Worm (Caenorhabditis elegans) whole organism, late embryonic: ENCODE data around the gene T14G12.6.

Source experiments
- K02D7.2 ChIP-seq: sonication (generic microtip); optimal IDR thresholded peaks from 2 replicates; lab custom pipeline; 2017; ENCODE audit warnings: mild to moderate bottlenecking, missing genetic modification characterization, missing compliant biosample characterization
- K09A11.1 ChIP-seq: sonication (generic microtip); optimal IDR thresholded peaks from 2 replicates; lab custom pipeline; 2017; ENCODE audit warnings: antibody characterized with exemption, mild to moderate bottlenecking, missing genetic modification characterization, missing compliant biosample characterization; ENCODE audit not compliant: insufficient read depth
- T23F11.4 ChIP-seq: fragments of 200-800 bp; sonication (Bioruptor generic); optimal IDR thresholded peaks from 2 replicates; lab custom pipeline; 2018; ENCODE audit warnings: mild to moderate bottlenecking, missing genetic modification characterization, missing compliant biosample characterization
- ahr-1 ChIP-seq: sonication (generic microtip); optimal IDR thresholded peaks from 2 replicates; lab custom pipeline; 2016; ENCODE audit warnings: missing genetic modification characterization, missing compliant biosample characterization
- ceh-14 ChIP-seq: sonication (generic microtip); optimal IDR thresholded peaks from 2 replicates; lab custom pipeline; 2016; ENCODE audit warnings: missing genotype, missing genetic modification characterization, missing compliant biosample characterization
- ceh-18 ChIP-seq: sonication (generic microtip); optimal IDR thresholded peaks from 2 replicates; lab custom pipeline; 2016; ENCODE audit warnings: missing genetic modification characterization, missing compliant biosample characterization
- ceh-2 ChIP-seq: sonication (generic microtip); optimal IDR thresholded peaks from 2 replicates; lab custom pipeline; 2016; ENCODE audit warnings: missing genotype, missing genetic modification characterization, missing compliant biosample characterization
- ceh-22 ChIP-seq: sonication (generic microtip); optimal IDR thresholded peaks from 2 replicates; lab custom pipeline; 2017; ENCODE audit warnings: missing biosample characterization, missing genetic modification characterization
- ceh-48 ChIP-seq: sonication (generic microtip); optimal IDR thresholded peaks from 2 replicates; lab custom pipeline; 2016; ENCODE audit warnings: missing genetic modification characterization, inconsistent platforms, missing compliant biosample characterization
- ceh-9 ChIP-seq: sonication (generic microtip); optimal IDR thresholded peaks from 2 replicates; lab custom pipeline; 2016; ENCODE audit warnings: mild to moderate bottlenecking, missing genetic modification characterization, inconsistent platforms, missing compliant biosample characterization
- che-1 ChIP-seq: sonication (generic microtip); optimal IDR thresholded peaks from 2 replicates; lab custom pipeline; 2016; ENCODE audit warnings: mild to moderate bottlenecking, missing genetic modification characterization, missing compliant biosample characterization
- dve-1 ChIP-seq: sonication (generic microtip); optimal IDR thresholded peaks from 2 replicates; lab custom pipeline; 2017; ENCODE audit warnings: antibody characterized with exemption, mild to moderate bottlenecking, missing genetic modification characterization, missing compliant biosample characterization
- elt-2 ChIP-seq: sonication (generic microtip); optimal IDR thresholded peaks from 2 replicates; lab custom pipeline; 2016; ENCODE audit warnings: missing genetic modification reagents, missing genetic modification characterization, missing compliant biosample characterization
- elt-4 ChIP-seq: sonication (generic microtip); optimal IDR thresholded peaks from 2 replicates; lab custom pipeline; 2016; ENCODE audit warnings: missing genetic modification characterization, missing compliant biosample characterization
- hlh-13 ChIP-seq: fragments of 200-800 bp; sonication (Bioruptor generic); optimal IDR thresholded peaks from 2 replicates; lab custom pipeline; 2018; ENCODE audit warnings: mild to moderate bottlenecking, missing genetic modification characterization, missing compliant biosample characterization
- hlh-8 ChIP-seq: sonication (generic microtip); optimal IDR thresholded peaks from 2 replicates; lab custom pipeline; 2016; ENCODE audit warnings: missing genotype, missing genetic modification characterization, missing compliant biosample characterization
- lim-6 ChIP-seq: sonication (generic microtip); optimal IDR thresholded peaks from 2 replicates; lab custom pipeline; 2016; ENCODE audit warnings: missing genetic modification characterization, missing compliant biosample characterization
- nfya-1 ChIP-seq: sonication (generic microtip); optimal IDR thresholded peaks from 2 replicates; lab custom pipeline; 2017; ENCODE audit warnings: missing genetic modification characterization, mild to moderate bottlenecking, missing compliant biosample characterization, antibody characterized with exemption, moderate library complexity
- odd-2 ChIP-seq: sonication (generic microtip); optimal IDR thresholded peaks from 2 replicates; lab custom pipeline; 2017; ENCODE audit warnings: antibody characterized with exemption, mild to moderate bottlenecking, missing genetic modification characterization, missing compliant biosample characterization
- pax-1 ChIP-seq: fragments of 150-350 bp; optimal IDR thresholded peaks from 2 replicates; lab custom pipeline; 2014; ENCODE audit warnings: missing biosample characterization, missing genetic modification characterization
- syd-9 ChIP-seq: sonication (generic microtip); optimal IDR thresholded peaks from 2 replicates; lab custom pipeline; 2016; ENCODE audit warnings: mild to moderate bottlenecking, missing genetic modification characterization, moderate library complexity, missing compliant biosample characterization
- unc-3 ChIP-seq, 2 experiments: fragments of 200-800 bp in 1 of 2; sonication (Bioruptor generic) in 1 of 2; sonication (generic microtip) in 1 of 2; conservative IDR thresholded peaks in 1 of 2; optimal IDR thresholded peaks in 1 of 2; 2 replicates each; pipeline versions ENCODE4 v1.3.6 to Lab custom; 2016 to 2022; ENCODE audit warnings: missing compliant biosample characterization in 2 of 2, missing genetic modification characterization in 2 of 2, missing genetic modification reagents in 1 of 2
- unc-86 ChIP-seq: sonication (generic microtip); optimal IDR thresholded peaks from 2 replicates; lab custom pipeline; 2016; ENCODE audit warnings: missing genetic modification characterization, missing compliant biosample characterization
- ztf-16 ChIP-seq: sonication (generic microtip); optimal IDR thresholded peaks from 2 replicates; lab custom pipeline; 2017; ENCODE audit warnings: missing genetic modification characterization, missing compliant biosample characterization

Gene T14G12.6

DNA sequence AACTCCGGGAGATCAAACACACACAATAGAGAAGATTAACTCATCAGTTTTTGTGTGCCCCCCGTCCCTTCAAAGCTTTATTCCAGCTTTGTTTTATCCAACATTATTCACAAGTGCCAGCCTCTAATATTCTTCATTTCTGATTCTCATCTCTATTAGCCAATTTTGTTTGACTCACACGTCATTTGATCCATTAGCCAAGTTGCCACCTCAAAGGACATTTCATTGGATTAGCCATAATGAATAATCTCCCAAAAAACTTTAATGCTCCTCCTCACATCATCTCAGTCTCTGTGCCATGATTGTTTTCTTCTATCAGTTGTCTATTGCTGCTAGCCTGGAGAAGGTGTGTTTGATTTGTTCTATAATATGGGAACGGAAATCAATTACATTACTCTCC is 33.8 kb downstream of the T14G12.6 start:
- TF ChIP-seq ceh-14 (tag; lab: Kevin White, UChicago) = no peak
- no peak for TF ChIP-seq ahr-1 (tag; lab: Kevin White, UChicago)
- TF ChIP-seq T23F11.4 (GFP tag; lab: Kevin White, UChicago) = no peak
- TF ChIP-seq lim-6 (tag; lab: Kevin White, UChicago) = no peak
- TF ChIP-seq pax-1 (tag; lab: Kevin White, UChicago) = no peak

DNA sequence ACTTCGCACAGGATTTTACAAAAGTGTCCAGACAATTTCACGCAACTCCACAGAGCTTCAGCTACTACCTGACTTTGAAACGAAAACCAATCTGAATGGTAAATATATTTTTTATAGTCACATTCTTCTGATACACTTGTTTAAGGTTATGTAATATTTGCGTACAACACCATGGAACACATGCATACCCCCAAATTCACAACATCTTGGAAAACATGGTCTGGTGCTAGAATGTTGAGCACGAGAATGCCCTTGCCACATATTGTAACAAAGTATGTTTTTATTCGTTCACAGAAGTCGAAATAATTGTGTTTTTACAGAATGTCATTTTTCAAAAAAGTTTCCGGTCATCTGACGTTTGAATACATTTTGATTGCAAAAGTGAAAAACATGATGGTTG is 43.4 kb downstream of the T14G12.6 start:
- no peak for TF ChIP-seq ceh-2 (tag; lab: Kevin White, UChicago)
- TF ChIP-seq unc-3 (GFP tag; conservative IDR thresholded peaks at IDR 0.05; lab: Robert Waterston, UW) = no peak
- TF ChIP-seq unc-3 (tag; optimal IDR thresholded peaks at IDR 0.05; lab: Kevin White, UChicago) = no peak
- TF ChIP-seq syd-9 (tag; lab: Kevin White, UChicago) = no peak
- no peak for TF ChIP-seq elt-4 (tag; lab: Kevin White, UChicago)
- TF ChIP-seq che-1 (tag; lab: Kevin White, UChicago) = no peak
- TF ChIP-seq hlh-8 (tag; lab: Kevin White, UChicago) = no peak

DNA sequence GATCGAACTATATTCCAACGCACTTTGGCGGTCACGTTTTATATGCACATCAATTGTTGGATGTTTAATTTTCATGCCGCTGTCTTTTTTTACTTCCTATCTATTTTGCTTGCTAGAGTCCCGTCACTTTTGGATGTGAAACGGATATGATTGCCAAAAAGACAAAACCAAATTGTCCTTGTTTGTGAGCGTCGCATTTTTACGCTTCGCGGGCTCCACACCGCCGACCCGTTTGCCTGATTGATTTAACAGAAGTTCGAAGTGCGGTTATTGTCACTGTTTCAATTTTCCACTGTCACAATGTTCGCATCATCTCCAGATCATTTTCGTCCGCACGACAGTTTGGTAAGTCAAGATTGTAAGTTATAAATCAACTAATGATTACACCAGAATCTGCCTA is 44.4 kb downstream of the T14G12.6 start, which contains the start of gene C01C4.2:
C01C4.2 (plus strand) TSS at position 301 of the 400 bp plus-strand sequence.
- TF ChIP-seq nfya-1 (tag; lab: Kevin White, UChicago) (no peak), ztf-16 (tag; lab: Kevin White, UChicago) (no peak), unc-3 (GFP tag; conservative IDR thresholded peaks at IDR 0.05; lab: Robert Waterston, UW) (no peak), unc-3 (tag; optimal IDR thresholded peaks at IDR 0.05; lab: Kevin White, UChicago) (no peak), ceh-22 (tag; lab: Kevin White, UChicago) (no peak), elt-2 (tag; lab: Kevin White, UChicago) (no peak), odd-2 (tag; lab: Kevin White, UChicago) (no peak), hlh-13 (GFP tag; lab: Kevin White, UChicago) (no peak), K09A11.1 (tag; lab: Kevin White, UChicago) (no peak), ceh-9 (no peak)
- TF ChIP-seq, all 69 proteins: peak for 0

DNA sequence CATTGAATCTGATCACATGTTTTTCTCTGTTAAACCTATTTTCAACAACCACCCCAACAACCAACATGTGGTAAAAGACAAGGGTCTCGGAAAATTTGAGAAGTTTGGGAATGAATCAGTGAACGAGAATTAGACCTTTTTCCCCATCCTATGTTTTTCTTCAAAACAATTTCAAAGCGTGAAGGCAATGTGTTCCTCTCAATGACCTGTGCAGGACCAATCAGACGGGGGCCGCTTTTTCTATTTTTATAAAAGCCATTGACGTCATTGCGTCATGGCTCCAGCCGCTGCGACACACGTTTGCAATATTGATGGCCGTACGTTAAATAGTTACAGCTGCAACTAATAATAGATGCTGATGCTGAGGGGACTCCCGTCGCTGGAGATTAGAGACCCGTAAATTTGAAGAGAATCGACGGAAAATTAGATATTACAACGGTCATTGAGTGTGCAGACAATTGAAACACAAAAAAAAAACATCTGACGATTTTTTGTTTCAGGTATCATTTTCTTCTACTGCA is 47.6 kb downstream of the T14G12.6 start:
- TF ChIP-seq hlh-13 (GFP tag; lab: Kevin White, UChicago) = no peak
- peak; percentile 56 for TF ChIP-seq hlh-8 (tag; lab: Kevin White, UChicago)
- TF ChIP-seq dve-1 (tag; lab: Kevin White, UChicago) = no peak

DNA sequence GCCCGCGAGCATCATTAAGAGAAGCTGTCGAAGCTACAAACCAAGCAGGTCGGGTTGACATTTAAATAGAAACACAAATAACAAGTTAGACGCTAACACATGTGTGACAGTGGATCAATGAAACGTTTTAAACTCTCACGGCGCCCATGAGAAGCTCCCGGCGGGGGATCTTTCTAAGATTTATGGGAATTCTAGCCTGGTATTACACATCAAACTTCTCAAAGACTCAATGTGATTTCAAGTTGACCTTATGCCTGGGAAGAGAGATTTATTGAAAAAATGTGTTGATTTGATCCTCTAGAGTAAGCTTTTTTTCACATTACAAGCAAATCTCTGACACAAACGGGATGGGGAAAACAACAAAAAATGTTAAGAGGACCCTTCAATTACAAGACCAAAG is 49.5 kb downstream of the T14G12.6 start:
- no peak for TF ChIP-seq ceh-48 (tag; lab: Kevin White, UChicago)
- no peak for TF ChIP-seq ceh-18 (tag; lab: Kevin White, UChicago)
- no peak for TF ChIP-seq K02D7.2 (tag; lab: Kevin White, UChicago)
- no peak for TF ChIP-seq unc-86 (tag; lab: Kevin White, UChicago)
- no peak for TF ChIP-seq elt-4 (tag; lab: Kevin White, UChicago)
- no peak for TF ChIP-seq pax-1 (tag; lab: Kevin White, UChicago)
